Worm (Caenorhabditis elegans): Measurements from ENCODE around the gene nhr-150.

Gene nhr-150

ce11 chrV:15454322-15454721, 26.9 kb downstream of the nhr-150 start (continued):
- TF ChIP-seq dox-1 (GFP tag; IDR thresholded peaks at IDR 0.05): peak; percentile 43; the same call in 1 of the 2 replicates
- TF ChIP-seq aptf-3 (GFP tag; IDR thresholded peaks at IDR 0.05): 0 out of 2 replicates have a peak, but pooled peaks have one; percentile 26
- TF ChIP-seq egl-18 (GFP tag; IDR thresholded peaks at IDR 0.05): 0 out of 2 replicates have a peak, but pooled peaks have one; percentile 59
- TF ChIP-seq ztf-25 (GFP tag; IDR thresholded peaks at IDR 0.05): 0 out of 2 replicates have a peak, but pooled peaks have one; percentile 49
- TF ChIP-seq madf-8 (GFP tag; conservative IDR thresholded peaks at IDR 0.05): no peak
- TF ChIP-seq unc-62 (GFP tag; optimal IDR thresholded peaks at IDR 0.05): no peak
- TF ChIP-seq ztf-26 (tag; optimal IDR thresholded peaks at IDR 0.05): no peak
- TF ChIP-seq snpc-4 (GFP tag; optimal IDR thresholded peaks at IDR 0.05): no peak
- no peak for TF ChIP-seq snpc-4 (tag; optimal IDR thresholded peaks at IDR 0.05)
- TF ChIP-seq madf-3 (GFP tag; IDR thresholded peaks at IDR 0.05): no peak
- TF ChIP-seq egl-44 (GFP tag; IDR thresholded peaks at IDR 0.05): peak; percentile 67; the same call in 1 of the 2 replicates
- TF ChIP-seq attf-6 (GFP tag; IDR thresholded peaks at IDR 0.05): peak; percentile 52; the same call in 1 of the 2 replicates
- no peak for TF ChIP-seq hlh-26 (GFP tag; conservative IDR thresholded peaks at IDR 0.05)
- TF ChIP-seq F52B5.7 (tag; optimal IDR thresholded peaks at IDR 0.05): peak; percentile 21
- TF ChIP-seq cebp-1 (GFP tag; IDR thresholded peaks at IDR 0.05): no peak
- no peak for TF ChIP-seq cebp-1 (tag; optimal IDR thresholded peaks at IDR 0.05)
- peak; percentile 31; the same call in 1 of the 2 replicates for TF ChIP-seq ekl-4 (GFP tag; IDR thresholded peaks at IDR 0.05)
- peak; percentile 80 for TF ChIP-seq D2030.7 (GFP tag; IDR thresholded peaks at IDR 0.05)

DNA sequence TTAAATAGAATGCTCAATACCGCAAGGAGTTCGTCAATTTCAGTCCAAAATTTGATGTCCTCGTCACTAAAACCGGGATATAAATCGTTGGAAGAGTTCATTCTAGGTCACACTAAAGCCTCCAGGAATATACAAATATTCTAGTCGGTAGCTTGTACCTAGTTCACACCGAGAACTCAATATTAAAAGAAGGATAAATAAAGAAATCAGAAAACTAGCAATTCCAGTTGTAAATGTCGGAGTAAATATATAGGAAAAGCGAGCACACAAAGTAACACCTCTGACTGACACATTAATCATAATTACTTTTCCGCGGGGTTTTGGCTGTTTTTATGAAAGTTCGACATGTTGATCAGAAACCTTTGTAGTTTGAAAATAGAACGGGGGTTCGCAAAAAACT, 29.8 kb downstream of the nhr-150 start, which contains the start of gene srw-33:
TSS of gene srw-33 (minus strand) at position 101 of the 400 bp plus-strand sequence.
- no peak for TF ChIP-seq C17E4.6 (GFP tag; IDR thresholded peaks at IDR 0.05)
- no peak for TF ChIP-seq efl-1 (GFP tag; optimal IDR thresholded peaks at IDR 0.05)
- TF ChIP-seq Y79H2A.3 (GFP tag; conservative IDR thresholded peaks at IDR 0.05): no peak
- no peak for TF ChIP-seq Y56A3A.18 (GFP tag; IDR thresholded peaks at IDR 0.05)
- TF ChIP-seq madf-3 (GFP tag; IDR thresholded peaks at IDR 0.05): no peak
- no peak for TF ChIP-seq snpc-4 (GFP tag; optimal IDR thresholded peaks at IDR 0.05)
- TF ChIP-seq snpc-4 (tag; optimal IDR thresholded peaks at IDR 0.05): no peak
- no peak for TF ChIP-seq T07F8.4 (tag; optimal IDR thresholded peaks at IDR 0.05)
- TF ChIP-seq pha-4 (tag; optimal IDR thresholded peaks at IDR 0.05): no peak
- no peak for TF ChIP-seq xnd-1 (tag; optimal IDR thresholded peaks at IDR 0.05)
- no peak for TF ChIP-seq lir-1 (GFP tag; conservative IDR thresholded peaks at IDR 0.05)
- TF ChIP-seq F23B12.7 (tag; optimal IDR thresholded peaks at IDR 0.05; ENCODE audit: insufficient read depth): no peak
- TF ChIP-seq zfh-2 (GFP tag; conservative IDR thresholded peaks at IDR 0.05): no peak
- TF ChIP-seq repo-1 (tag; optimal IDR thresholded peaks at IDR 0.05): no peak
- no peak for TF ChIP-seq lin-26 (GFP tag; IDR thresholded peaks at IDR 0.05)
- no peak for TF ChIP-seq dox-1 (GFP tag; IDR thresholded peaks at IDR 0.05)
- no peak for TF ChIP-seq let-526 (GFP tag; IDR thresholded peaks at IDR 0.05)
- TF ChIP-seq F57A8.1 (GFP tag; optimal IDR thresholded peaks at IDR 0.05): no peak
- TF ChIP-seq athp-1 (tag; optimal IDR thresholded peaks at IDR 0.05): no peak
- no peak for TF ChIP-seq unc-130 (GFP tag; optimal IDR thresholded peaks at IDR 0.05)

- TF ChIP-seq athp-1 (tag; optimal IDR thresholded peaks at IDR 0.05): no peak
- no peak for TF ChIP-seq B0261.1 (tag; optimal IDR thresholded peaks at IDR 0.05)
- TF ChIP-seq F49E8.2 (tag; optimal IDR thresholded peaks at IDR 0.05; ENCODE audit: insufficient read depth): no peak
- TF ChIP-seq repo-1 (tag; optimal IDR thresholded peaks at IDR 0.05): no peak
- TF ChIP-seq ztf-28 (GFP tag; IDR thresholded peaks at IDR 0.05): no peak
- no peak for TF ChIP-seq cebp-2 (GFP tag; IDR thresholded peaks at IDR 0.05)
- no peak for TF ChIP-seq snpc-3.4 (tag; optimal IDR thresholded peaks at IDR 0.05)
- no peak for TF ChIP-seq mel-28 (tag; optimal IDR thresholded peaks at IDR 0.05; ENCODE audit: borderline replicate concordance)
- no peak for TF ChIP-seq tlf-1 (GFP tag; optimal IDR thresholded peaks at IDR 0.05)
- no peak for TF ChIP-seq F37B4.10 (GFP tag; IDR thresholded peaks at IDR 0.05)
- no peak for TF ChIP-seq nfya-1 (tag; optimal IDR thresholded peaks at IDR 0.05; ENCODE audit: borderline replicate concordance, insufficient read depth)
- TF ChIP-seq ztf-18 (tag; optimal IDR thresholded peaks at IDR 0.05): no peak
- TF ChIP-seq nhr-27 (tag; optimal IDR thresholded peaks at IDR 0.05): no peak
- TF ChIP-seq ceh-91 (GFP tag; IDR thresholded peaks at IDR 0.05): no peak
- TF ChIP-seq hmg-20 (GFP tag; IDR thresholded peaks at IDR 0.05): no peak
- no peak for TF ChIP-seq die-1 (tag; optimal IDR thresholded peaks at IDR 0.05)
These were observed 32.4 kb downstream of the nhr-150 start, which contains the start of gene T26H5.14 for ce11 chrV:15448865-15449264. Gene T26H5.14, plus strand, starts transcription at chrV:15449165.

All from whole organism, young adult.